Fruit fly (Drosophila melanogaster) whole organism, prepupa: ENCODE data around the gene EloB.

Experiments used
- Blimp-1 ChIP-seq: fragments of 200-800 bp; sonication (Bioruptor generic); optimal IDR thresholded peaks from 3 replicates; lab custom pipeline; 2017; ENCODE audit warnings: missing biosample characterization, missing genetic modification characterization, mild to moderate bottlenecking, moderate library complexity, missing genetic modification reagents
- CG15336 ChIP-seq: fragments of 200-800 bp; sonication (Bioruptor generic); IDR thresholded peaks from 2 replicates; pipeline ENCODE4 v1.3.6; 2022; ENCODE audit warnings: missing biosample characterization, missing genetic modification characterization
- CG34406 ChIP-seq: fragments of 200-800 bp; sonication (Bioruptor generic); optimal IDR thresholded peaks from 3 replicates; lab custom pipeline; 2016; ENCODE audit warnings: missing biosample characterization, missing genetic modification characterization
- CG6808 ChIP-seq: fragments of 200-800 bp; sonication (Bioruptor generic); optimal IDR thresholded peaks from 3 replicates; lab custom pipeline; 2017; ENCODE audit warnings: missing biosample characterization, missing genetic modification characterization, mild to moderate bottlenecking, moderate library complexity, missing genetic modification reagents
- CG8632 ChIP-seq: fragments of 200-800 bp; sonication (Bioruptor generic); optimal IDR thresholded peaks from 3 replicates; lab custom pipeline; 2016; ENCODE audit warnings: missing biosample characterization, missing genetic modification characterization
- Eip78C ChIP-seq: fragments of 200-800 bp; sonication (Bioruptor generic); peaks from one replicate; lab custom pipeline; 2016; ENCODE audit warnings: missing biosample characterization, missing genetic modification characterization
- Hr4 ChIP-seq: fragments of 200-800 bp; sonication (Bioruptor generic); optimal IDR thresholded peaks from 3 replicates; lab custom pipeline; 2016; ENCODE audit warnings: missing biosample characterization, missing genetic modification characterization
- Lpt ChIP-seq: fragments of 200-800 bp; sonication (Bioruptor generic); optimal IDR thresholded peaks from 3 replicates; lab custom pipeline; 2016; ENCODE audit warnings: missing biosample characterization, missing genetic modification characterization
- acj6 ChIP-seq: fragments of 200-800 bp; sonication (Bioruptor generic); optimal IDR thresholded peaks from 3 replicates; lab custom pipeline; 2016; ENCODE audit warnings: missing biosample characterization, missing genetic modification characterization
- cyc ChIP-seq: fragments of 200-800 bp; sonication (Bioruptor generic); optimal IDR thresholded peaks from 3 replicates; lab custom pipeline; 2016; ENCODE audit warnings: missing biosample characterization, missing genetic modification characterization
- fd59A ChIP-seq: fragments of 200-800 bp; sonication (Bioruptor generic); optimal IDR thresholded peaks from 2 replicates; lab custom pipeline; 2017; ENCODE audit warnings: missing biosample characterization, mild to moderate bottlenecking, missing genetic modification characterization, missing genetic modification reagents
- fd85E ChIP-seq: fragments of 200-800 bp; sonication (Bioruptor generic); optimal IDR thresholded peaks from 3 replicates; lab custom pipeline; 2016; ENCODE audit warnings: missing biosample characterization, missing genetic modification characterization
- fkh ChIP-seq: fragments of 200-800 bp; sonication (Bioruptor generic); optimal IDR thresholded peaks from 3 replicates; lab custom pipeline; 2017; ENCODE audit warnings: missing biosample characterization, mild to moderate bottlenecking, missing genetic modification characterization, moderate library complexity
- vri ChIP-seq: fragments of 200-800 bp; sonication (Bioruptor generic); optimal IDR thresholded peaks from 3 replicates; lab custom pipeline; 2016; ENCODE audit warnings: missing biosample characterization, mild to moderate bottlenecking, missing genetic modification characterization

- TF ChIP-seq fd59A = no peak
- TF ChIP-seq CG8632 (GFP tag; lab: Kevin White, UChicago) = no peak
- TF ChIP-seq fkh (GFP tag; lab: Kevin White, UChicago) = peak; percentile 57
- peak; percentile 12 for TF ChIP-seq acj6 (GFP tag; lab: Kevin White, UChicago)
- TF ChIP-seq CG34406 = no peak
- no peak for TF ChIP-seq vri (GFP tag; lab: Kevin White, UChicago)
- no peak for TF ChIP-seq fd85E (GFP tag; lab: Kevin White, UChicago)
- TF ChIP-seq Blimp-1 (GFP tag; lab: Kevin White, UChicago) = peak; percentile 46
- no peak for TF ChIP-seq Hr4 (GFP tag; lab: Kevin White, UChicago)
- TF ChIP-seq Lpt (GFP tag; lab: Kevin White, UChicago) = no peak
- peak; percentile 27 for TF ChIP-seq cyc (GFP tag; lab: Kevin White, UChicago)
- no peak for TF ChIP-seq CG6808 (GFP tag; lab: Kevin White, UChicago)
- no peak for TF ChIP-seq CG15336 (GFP tag; lab: Robert Waterston, UW)
- peak; percentile 65 for TF ChIP-seq Eip78C
Observed at dm6 chr3R:20592517-20593462, 13.1 kb upstream of the EloB start, which contains the start of the genes Pus1 and bon.
